Worm (Caenorhabditis elegans): ENCODE data around the gene T02G5.7.

The T02G5.7 gene

DNA sequence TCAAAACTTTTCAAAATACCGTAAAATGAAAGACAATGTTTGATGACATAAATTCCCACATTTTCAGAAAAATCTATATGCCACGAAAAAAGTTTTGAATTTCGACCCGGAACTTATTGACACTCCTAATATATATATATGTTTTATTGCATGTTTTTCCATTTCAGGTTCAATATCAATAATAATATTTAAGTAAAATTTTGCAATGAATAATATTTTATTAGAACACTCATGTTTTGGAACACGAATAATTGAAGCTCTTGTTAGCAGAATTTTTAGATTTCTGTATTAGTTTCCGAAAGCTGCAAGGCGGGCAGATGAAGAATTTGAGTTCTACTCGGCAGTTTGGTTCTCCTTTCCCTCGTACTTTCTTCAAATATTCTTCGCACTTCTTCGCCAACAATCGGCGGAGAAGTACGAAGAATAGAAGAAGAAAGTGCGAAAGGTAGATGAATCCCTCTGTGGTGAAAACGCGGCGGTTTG is 18.0 kb downstream of the T02G5.7 start, which contains the start of gene T02G5.3:
TSS of gene T02G5.3 (plus strand) at position 51 of the 483 bp plus-strand sequence.
- TF ChIP-seq ama-1 (optimal IDR thresholded peaks at IDR 0.05) (peak; percentile 73), nfya-1 (tag; optimal IDR thresholded peaks at IDR 0.05) (no peak)

DNA sequence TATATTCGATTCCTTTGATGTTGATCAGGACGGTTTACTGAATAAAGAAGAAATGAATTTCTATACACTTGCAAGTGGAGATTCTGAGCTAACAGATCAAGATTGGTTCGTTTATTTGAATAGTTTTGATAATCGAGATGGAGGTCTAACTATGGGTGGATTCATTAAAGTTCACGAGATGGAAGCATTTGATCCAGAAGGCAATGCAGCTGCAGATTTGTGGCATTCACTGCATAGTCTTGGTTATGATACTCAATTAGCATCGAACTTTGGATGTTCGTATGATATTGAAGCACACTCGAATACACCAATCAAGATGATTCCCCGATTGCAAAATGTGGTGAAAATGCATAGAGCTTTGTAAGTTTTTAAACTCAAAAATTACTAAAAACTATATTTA is 20.6 kb downstream of the T02G5.7 start:
- no peak for TF ChIP-seq sox-4 (tag; optimal IDR thresholded peaks at IDR 0.05)
- TF ChIP-seq fax-1 (tag; optimal IDR thresholded peaks at IDR 0.05): no peak
- TF ChIP-seq unc-55 (GFP tag; optimal IDR thresholded peaks at IDR 0.05): no peak
- TF ChIP-seq ceh-6 (GFP tag; optimal IDR thresholded peaks at IDR 0.05): no peak
- no peak for TF ChIP-seq pqm-1 (tag; optimal IDR thresholded peaks at IDR 0.05)
- TF ChIP-seq ceh-48 (tag; optimal IDR thresholded peaks at IDR 0.05): no peak
- no peak for TF ChIP-seq K02D7.2 (tag; optimal IDR thresholded peaks at IDR 0.05)

DNA sequence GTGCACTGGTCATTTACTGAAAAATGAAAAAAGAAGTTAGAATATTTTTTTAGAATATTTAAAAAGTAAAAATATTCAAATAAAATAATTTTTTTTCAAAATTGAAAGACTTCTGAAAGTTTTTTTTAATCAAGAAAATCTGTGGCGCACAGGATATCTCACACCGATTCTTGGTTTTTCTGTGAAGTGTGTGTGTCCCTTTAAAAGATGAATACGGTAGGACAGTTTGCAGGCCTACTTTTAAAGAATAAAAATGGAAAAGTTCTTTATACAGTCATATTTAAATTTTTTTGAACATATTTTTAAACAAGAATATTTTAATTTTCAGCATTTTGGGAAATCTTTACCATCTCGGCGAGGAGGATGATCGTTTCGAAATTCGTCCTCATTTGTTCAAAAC is 23.2 kb downstream of the T02G5.7 start, which contains the start of gene mct-5:
TSS of gene mct-5 (minus strand) at position 16 of the 400 bp plus-strand sequence.
- no peak for TF ChIP-seq pros-1 (tag; optimal IDR thresholded peaks at IDR 0.05)
- no peak for TF ChIP-seq fkh-6 (tag; optimal IDR thresholded peaks at IDR 0.05)
- no peak for TF ChIP-seq ceh-31 (tag; optimal IDR thresholded peaks at IDR 0.05)
- TF ChIP-seq ceh-22 (tag; optimal IDR thresholded peaks at IDR 0.05): no peak
- no peak for TF ChIP-seq ceh-30 (tag; optimal IDR thresholded peaks at IDR 0.05)
- TF ChIP-seq npax-4 (tag; optimal IDR thresholded peaks at IDR 0.05): no peak
- no peak for TF ChIP-seq ceh-24 (tag; optimal IDR thresholded peaks at IDR 0.05)
- TF ChIP-seq C08G9.2 (tag; optimal IDR thresholded peaks at IDR 0.05): no peak
- no peak for TF ChIP-seq K09A11.1 (tag; optimal IDR thresholded peaks at IDR 0.05; ENCODE audit: insufficient read depth)
- TF ChIP-seq ceh-14 (tag; optimal IDR thresholded peaks at IDR 0.05): no peak
- no peak for TF ChIP-seq ceh-6 (GFP tag; optimal IDR thresholded peaks at IDR 0.05)
- no peak for TF ChIP-seq C38D4.7 (GFP tag; optimal IDR thresholded peaks at IDR 0.05)
- no peak for TF ChIP-seq hlh-15 (tag; optimal IDR thresholded peaks at IDR 0.05)
- no peak for TF ChIP-seq gmeb-2 (tag; optimal IDR thresholded peaks at IDR 0.05)
- TF ChIP-seq unc-55 (GFP tag; optimal IDR thresholded peaks at IDR 0.05): no peak
- TF ChIP-seq zip-5 (tag; optimal IDR thresholded peaks at IDR 0.05): no peak
- TF ChIP-seq ceh-34 (tag; optimal IDR thresholded peaks at IDR 0.05): no peak
- TF ChIP-seq Y22D7AL.16 (tag; optimal IDR thresholded peaks at IDR 0.05): no peak
- TF ChIP-seq fax-1 (tag; optimal IDR thresholded peaks at IDR 0.05): no peak

DNA sequence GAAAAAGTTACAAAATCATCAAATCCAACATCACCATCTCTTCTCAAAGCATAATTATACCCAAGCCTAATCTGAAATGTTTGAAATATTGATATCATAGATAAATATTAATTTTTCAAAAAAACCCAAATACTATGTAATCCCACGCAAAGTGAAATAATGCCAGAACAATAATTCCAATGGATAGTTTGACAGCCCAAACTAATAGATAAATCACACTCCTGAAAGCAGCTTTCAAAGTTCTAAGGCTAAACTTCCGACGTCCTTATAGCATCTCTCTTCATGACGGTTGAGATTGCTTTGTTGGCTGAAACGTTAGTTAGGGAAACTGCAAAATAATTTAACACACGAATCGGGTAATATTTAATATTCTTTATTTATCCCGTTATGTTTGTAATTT is 23.8 kb downstream of the T02G5.7 start:
- TF ChIP-seq ceh-6 (GFP tag; optimal IDR thresholded peaks at IDR 0.05) (no peak), ahr-1 (tag; optimal IDR thresholded peaks at IDR 0.05) (no peak), tbx-2 (tag; optimal IDR thresholded peaks at IDR 0.05) (no peak), pag-3 (tag; optimal IDR thresholded peaks at IDR 0.05; ENCODE audit: borderline replicate concordance) (no peak)

DNA sequence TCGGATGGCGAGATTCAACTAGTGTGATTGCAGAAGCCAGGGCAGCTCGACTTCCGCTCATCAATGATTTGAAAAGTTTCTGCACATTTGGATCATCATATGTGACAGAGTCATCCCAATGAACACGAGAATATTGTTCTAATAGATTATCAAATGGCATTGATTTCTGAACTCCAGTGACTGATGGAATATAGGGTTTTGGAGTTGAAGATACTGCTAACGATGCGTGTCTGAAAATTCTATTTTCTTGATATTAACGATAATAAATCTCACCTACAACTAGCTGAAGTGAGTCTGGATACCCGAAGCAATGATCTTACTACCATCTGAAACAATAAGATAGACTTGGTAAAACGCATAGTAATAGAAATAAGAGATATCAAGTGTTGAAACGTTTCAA is 25.4 kb downstream of the T02G5.7 start, which contains the start of gene mmaa-1:
TSS of gene mmaa-1 (minus strand) at position 328 of the 400 bp plus-strand sequence.
- no peak for TF ChIP-seq unc-86 (tag; optimal IDR thresholded peaks at IDR 0.05)

DNA sequence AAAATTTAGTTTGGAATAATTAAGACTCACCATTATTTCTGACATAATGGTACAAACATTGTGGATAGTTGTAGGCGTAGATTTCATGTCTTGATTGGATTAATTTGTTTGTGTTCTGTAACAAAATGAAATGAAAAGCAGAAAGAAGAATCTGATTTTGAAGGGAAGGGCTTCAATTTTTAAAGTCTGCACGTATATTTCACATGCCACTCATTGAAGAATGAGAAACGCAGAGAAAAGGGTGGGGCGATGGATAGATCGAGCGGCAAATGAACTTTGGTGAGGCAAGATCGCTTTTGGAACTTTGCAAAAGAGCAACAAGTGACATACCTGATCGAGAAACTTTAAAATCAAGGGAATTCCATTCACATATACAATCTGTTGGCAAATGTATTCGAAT is 26.9 kb downstream of the T02G5.7 start:
- no peak for TF ChIP-seq ceh-18 (tag; optimal IDR thresholded peaks at IDR 0.05)

DNA sequence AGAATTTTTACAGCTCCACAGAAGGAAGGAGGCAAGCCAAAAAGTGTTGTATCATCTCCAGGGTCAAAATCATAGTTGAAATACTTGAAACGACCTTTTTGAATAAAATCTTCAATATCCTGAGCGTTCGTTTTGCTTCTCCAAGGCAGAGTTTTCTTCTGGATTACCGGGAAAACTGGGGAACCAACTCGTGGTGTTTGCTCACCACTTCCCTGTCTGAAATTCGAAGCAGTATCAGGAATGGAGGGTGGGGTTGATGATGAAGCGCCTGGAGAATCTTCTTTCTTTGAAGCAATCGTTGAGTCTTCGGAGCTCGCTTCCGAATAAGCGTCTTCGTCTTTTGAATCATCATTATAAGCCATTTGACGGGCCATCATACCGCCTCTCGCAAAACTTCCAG is 27.7 kb downstream of the T02G5.7 start:
- TF ChIP-seq Y22D7AL.16 (tag; optimal IDR thresholded peaks at IDR 0.05): no peak
- no peak for TF ChIP-seq fkh-6 (tag; optimal IDR thresholded peaks at IDR 0.05)
- TF ChIP-seq ama-1 (optimal IDR thresholded peaks at IDR 0.05): no peak
- no peak for TF ChIP-seq tbx-2 (tag; optimal IDR thresholded peaks at IDR 0.05)
- no peak for TF ChIP-seq nfya-1 (tag; optimal IDR thresholded peaks at IDR 0.05)
- no peak for TF ChIP-seq nhr-11 (tag; optimal IDR thresholded peaks at IDR 0.05)
- TF ChIP-seq pat-9 (tag; optimal IDR thresholded peaks at IDR 0.05): no peak
- no peak for TF ChIP-seq lim-6 (tag; optimal IDR thresholded peaks at IDR 0.05)
- TF ChIP-seq sdc-2 (tag; optimal IDR thresholded peaks at IDR 0.05): no peak
- no peak for TF ChIP-seq ref-2 (tag; optimal IDR thresholded peaks at IDR 0.05)
- TF ChIP-seq odd-2 (tag; optimal IDR thresholded peaks at IDR 0.05): no peak
- TF ChIP-seq ceh-22 (tag; optimal IDR thresholded peaks at IDR 0.05): no peak
- no peak for TF ChIP-seq ztf-16 (tag; optimal IDR thresholded peaks at IDR 0.05)
- TF ChIP-seq nhr-232 (tag; optimal IDR thresholded peaks at IDR 0.05): no peak
- TF ChIP-seq ceh-2 (tag; optimal IDR thresholded peaks at IDR 0.05): no peak
